Worm (Caenorhabditis elegans): Measurements from ENCODE around the gene C34D10.1.

ce11 chrX:8005967-8006366, 23.3 kb upstream of the C34D10.1 start:
- TF ChIP-seq mes-2 (tag; optimal IDR thresholded peaks at IDR 0.05; ENCODE audit: poor library complexity, severe bottlenecking) (no peak), zag-1 (tag; optimal IDR thresholded peaks at IDR 0.05) (no peak), mdt-29 (GFP tag; IDR thresholded peaks at IDR 0.05) (no peak), fkh-10 (GFP tag; optimal IDR thresholded peaks at IDR 0.05) (no peak), nhr-76 (tag; optimal IDR thresholded peaks at IDR 0.05) (no peak), lin-15B (tag; optimal IDR thresholded peaks at IDR 0.05) (no peak)
